Worm (Caenorhabditis elegans) whole organism, L3 larva: Measurements from ENCODE around the gene ZK54.3.

Experiments
- R02D3.7 ChIP-seq: fragments of 150-350 bp; optimal IDR thresholded peaks from 2 replicates; lab custom pipeline; 2014; ENCODE audit warnings: missing biosample characterization, missing genetic modification characterization
- ZK546.5 ChIP-seq: sonication (generic microtip); optimal IDR thresholded peaks from 2 replicates; lab custom pipeline; 2017; ENCODE audit warnings: missing biosample characterization, missing genetic modification characterization
- aly-2 ChIP-seq: fragments of 150-350 bp; optimal IDR thresholded peaks from 2 replicates; lab custom pipeline; 2014; ENCODE audit warnings: missing biosample characterization, missing genetic modification characterization
- ama-1 ChIP-seq: fragments of 150-350 bp; optimal IDR thresholded peaks from 2 replicates; lab custom pipeline; 2018
- ceh-16 ChIP-seq: sonication (generic microtip); optimal IDR thresholded peaks from 2 replicates; lab custom pipeline; 2017; ENCODE audit warnings: missing biosample characterization, missing genetic modification characterization
- ceh-28 ChIP-seq: fragments of 150-350 bp; optimal IDR thresholded peaks from 2 replicates; lab custom pipeline; 2014; ENCODE audit warnings: missing biosample characterization, missing genetic modification reagents, missing genetic modification characterization
- ceh-82 ChIP-seq: fragments of 150-350 bp; optimal IDR thresholded peaks from 2 replicates; lab custom pipeline; 2014; ENCODE audit warnings: missing biosample characterization, missing genetic modification characterization
- daf-12 ChIP-seq: fragments of 150-350 bp; optimal IDR thresholded peaks from 2 replicates; lab custom pipeline; 2014; ENCODE audit warnings: missing biosample characterization, missing genetic modification reagents, missing genetic modification characterization
- egl-27 ChIP-seq: sonication (generic microtip); optimal IDR thresholded peaks from 4 replicates; lab custom pipeline; 2017; ENCODE audit warnings: missing biosample characterization, missing genetic modification reagents, missing genetic modification characterization
- egl-5 ChIP-seq: fragments of 150-350 bp; optimal IDR thresholded peaks from 2 replicates; lab custom pipeline; 2017; ENCODE audit warnings: missing biosample characterization, missing genetic modification reagents, missing genetic modification characterization, inconsistent platforms
- elt-1 ChIP-seq: fragments of 150-350 bp; optimal IDR thresholded peaks from 2 replicates; lab custom pipeline; 2014; ENCODE audit warnings: missing biosample characterization, missing genetic modification characterization
- elt-2 ChIP-seq: sonication (generic microtip); optimal IDR thresholded peaks from 2 replicates; lab custom pipeline; 2016; ENCODE audit warnings: missing genetic modification reagents, mild to moderate bottlenecking, missing genetic modification characterization, missing compliant biosample characterization
- elt-3 ChIP-seq, 3 experiments: fragments of 150-350 bp in 1 of 3; sonication (generic microtip) in 2 of 3; optimal IDR thresholded peaks; 2 replicates in 2 of 3; 4 replicates in 1 of 3; lab custom pipeline; 2014 to 2017; ENCODE audit warnings: missing biosample characterization in 3 of 3, missing genetic modification characterization in 3 of 3
- eor-1 ChIP-seq, 2 experiments: fragments of 150-350 bp; optimal IDR thresholded peaks; 2 replicates each; lab custom pipeline; 2014 to 2018; ENCODE audit warnings: missing biosample characterization in 2 of 2, missing genetic modification characterization in 2 of 2
- fkh-10 ChIP-seq: sonication (generic microtip); optimal IDR thresholded peaks from 2 replicates; lab custom pipeline; 2017; ENCODE audit warnings: missing biosample characterization, missing genetic modification reagents, missing genetic modification characterization
- fkh-2 ChIP-seq: fragments of 150-350 bp; optimal IDR thresholded peaks from 2 replicates; lab custom pipeline; 2014; ENCODE audit warnings: missing biosample characterization, missing genetic modification reagents, missing genetic modification characterization
- fos-1 ChIP-seq: fragments of 150-350 bp; optimal IDR thresholded peaks from 2 replicates; lab custom pipeline; 2014; ENCODE audit warnings: missing biosample characterization, missing genetic modification characterization
- hmg-11 ChIP-seq: sonication (generic microtip); optimal IDR thresholded peaks from 2 replicates; lab custom pipeline; 2016; ENCODE audit warnings: missing genetic modification characterization, missing compliant biosample characterization
- jun-1 ChIP-seq: fragments of 150-350 bp; optimal IDR thresholded peaks from 2 replicates; lab custom pipeline; 2014; ENCODE audit warnings: missing biosample characterization, missing genetic modification reagents, missing genetic modification characterization
- lin-15B ChIP-seq: fragments of 150-350 bp; optimal IDR thresholded peaks from 2 replicates; lab custom pipeline; 2014; ENCODE audit warnings: missing biosample characterization, missing genetic modification characterization
- lin-39 ChIP-seq: fragments of 150-350 bp; optimal IDR thresholded peaks from 2 replicates; lab custom pipeline; 2018; ENCODE audit warnings: missing biosample characterization, missing genetic modification reagents, missing genetic modification characterization
- mdl-1 ChIP-seq: fragments of 150-350 bp; optimal IDR thresholded peaks from 2 replicates; lab custom pipeline; 2014; ENCODE audit warnings: missing biosample characterization, missing genetic modification characterization
- mml-1 ChIP-seq: fragments of 150-350 bp; sonication (generic microtip); optimal IDR thresholded peaks from 3 replicates; lab custom pipeline; 2014; ENCODE audit warnings: missing biosample characterization, missing genetic modification characterization
- nfya-1 ChIP-seq: sonication (generic microtip); optimal IDR thresholded peaks from 2 replicates; lab custom pipeline; 2017; ENCODE audit warnings: missing genetic modification characterization, mild to moderate bottlenecking, missing compliant biosample characterization, antibody characterized with exemption, moderate library complexity; ENCODE audit not compliant: insufficient read depth
- nhr-11 ChIP-seq: fragments of 150-350 bp; optimal IDR thresholded peaks from 2 replicates; lab custom pipeline; 2014; ENCODE audit warnings: missing biosample characterization, missing genetic modification characterization
- nhr-12 ChIP-seq: fragments of 150-350 bp; optimal IDR thresholded peaks from 2 replicates; lab custom pipeline; 2014; ENCODE audit warnings: missing biosample characterization, missing genetic modification characterization
- nhr-23 ChIP-seq: fragments of 150-350 bp; optimal IDR thresholded peaks from 2 replicates; lab custom pipeline; 2014; ENCODE audit warnings: missing biosample characterization, missing genetic modification reagents, missing genetic modification characterization
- nhr-237 ChIP-seq: fragments of 150-350 bp; optimal IDR thresholded peaks from 2 replicates; lab custom pipeline; 2014; ENCODE audit warnings: missing biosample characterization, missing genetic modification characterization
- nhr-25 ChIP-seq: sonication (generic microtip); optimal IDR thresholded peaks from 2 replicates; lab custom pipeline; 2017; ENCODE audit warnings: missing biosample characterization, missing genetic modification characterization
- nhr-28 ChIP-seq: fragments of 150-350 bp; optimal IDR thresholded peaks from 2 replicates; lab custom pipeline; 2014; ENCODE audit warnings: missing biosample characterization, missing genetic modification characterization
- nhr-67 ChIP-seq: fragments of 150-350 bp; optimal IDR thresholded peaks from 2 replicates; lab custom pipeline; 2014; ENCODE audit warnings: missing biosample characterization, missing genetic modification characterization
- nhr-76 ChIP-seq: fragments of 150-350 bp; sonication (generic microtip); optimal IDR thresholded peaks from 5 replicates; lab custom pipeline; 2014; ENCODE audit warnings: missing biosample characterization, missing genetic modification characterization
- nhr-77 ChIP-seq: fragments of 150-350 bp; optimal IDR thresholded peaks from 2 replicates; lab custom pipeline; 2014; ENCODE audit warnings: missing biosample characterization, missing genetic modification characterization
- pha-4 ChIP-seq: fragments of 150-350 bp; optimal IDR thresholded peaks from 2 replicates; lab custom pipeline; 2014; ENCODE audit warnings: missing biosample characterization, missing genetic modification reagents, missing genetic modification characterization
- pqm-1 ChIP-seq: fragments of 150-350 bp; optimal IDR thresholded peaks from 2 replicates; lab custom pipeline; 2017; ENCODE audit warnings: missing biosample characterization, missing genetic modification characterization, inconsistent platforms
- skn-1 ChIP-seq: fragments of 150-350 bp; optimal IDR thresholded peaks from 2 replicates; lab custom pipeline; 2014; ENCODE audit warnings: missing biosample characterization, missing genetic modification characterization
- snpc-4 ChIP-seq: fragments of 150-350 bp; optimal IDR thresholded peaks from 2 replicates; lab custom pipeline; 2014; ENCODE audit warnings: missing biosample characterization, missing genetic modification characterization
- tbx-2 ChIP-seq: sonication (generic microtip); optimal IDR thresholded peaks from 2 replicates; lab custom pipeline; 2016; ENCODE audit warnings: mild to moderate bottlenecking, missing genetic modification characterization, missing compliant biosample characterization
- unc-39 ChIP-seq: sonication (generic microtip); optimal IDR thresholded peaks from 4 replicates; lab custom pipeline; 2017; ENCODE audit warnings: missing biosample characterization, missing genetic modification characterization
- unc-62 ChIP-seq: fragments of 150-350 bp; sonication (generic microtip); optimal IDR thresholded peaks from 4 replicates; lab custom pipeline; 2014; ENCODE audit warnings: missing biosample characterization, missing genetic modification reagents, missing genetic modification characterization
- zag-1 ChIP-seq: fragments of 150-350 bp; optimal IDR thresholded peaks from 2 replicates; lab custom pipeline; 2014; ENCODE audit warnings: missing biosample characterization, missing genetic modification characterization
- ztf-11 ChIP-seq: fragments of 150-350 bp; optimal IDR thresholded peaks from 2 replicates; lab custom pipeline; 2014; ENCODE audit warnings: missing biosample characterization, missing genetic modification characterization
- ztf-4 ChIP-seq: fragments of 150-350 bp; optimal IDR thresholded peaks from 2 replicates; lab custom pipeline; 2014; ENCODE audit warnings: missing biosample characterization, missing genetic modification characterization

ZK54.3 gene

ce11 chrX:17451410-17451809 lies 15.4 kb downstream of the ZK54.3 start, which contains the start of gene C36E6.2 (continued):
- TF ChIP-seq nhr-25 (peak; percentile 81), fkh-2 (tag; lab: Kevin White, UChicago) (no peak), nhr-77 (no peak), mdl-1 (tag; lab: Kevin White, UChicago) (peak; percentile 98), ceh-16 (tag; lab: Kevin White, UChicago) (no peak), fos-1 (tag; lab: Kevin White, UChicago) (no peak), R02D3.7 (no peak), mml-1 (no peak), nfya-1 (tag; lab: Kevin White, UChicago) (peak; percentile 77), fkh-10 (GFP tag; lab: Kevin White, UChicago) (no peak), lin-39 (tag; lab: Kevin White, UChicago) (peak; percentile 69), unc-39 (tag; lab: Kevin White, UChicago) (no peak), nhr-23 (peak; percentile 74)

ce11 chrX:17438386-17438785 lies 28.4 kb downstream of the ZK54.3 start, which contains the start of gene C36E6.8:
C36E6.8 (plus strand) TSS chrX:17438686.
- TF ChIP-seq unc-39 (tag; lab: Kevin White, UChicago) (no peak), nhr-67 (tag; lab: Kevin White, UChicago) (no peak), nhr-28 (tag; lab: Kevin White, UChicago) (no peak), R02D3.7 (no peak), nhr-11 (tag; lab: Kevin White, UChicago) (no peak)

DNA sequence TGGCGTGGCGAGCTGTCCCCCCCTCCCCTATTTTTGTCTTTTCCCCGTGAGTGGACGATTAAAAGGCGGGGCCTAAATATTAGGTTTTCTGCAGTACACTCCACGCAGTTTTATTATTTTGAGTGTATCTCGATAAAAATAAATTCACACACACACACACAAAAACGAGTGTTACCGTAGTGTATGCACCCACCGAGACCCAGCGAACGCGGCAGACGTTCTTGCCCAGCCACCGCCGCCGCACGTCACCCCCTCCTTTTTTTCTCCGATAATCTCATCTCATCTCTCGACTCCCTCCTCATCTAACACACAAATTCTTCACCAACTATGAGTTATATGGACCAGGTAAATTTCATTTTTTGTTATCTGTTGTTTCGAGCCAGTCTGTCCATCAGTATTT lies 32.6 kb downstream of the ZK54.3 start, which contains the start of gene fubl-3:
fubl-3 (plus strand) TSS at position 212 of the 400 bp plus-strand sequence.
- TF ChIP-seq lin-39 (tag; lab: Kevin White, UChicago) (peak; percentile 55), skn-1 (tag; lab: Kevin White, UChicago) (peak; percentile 11), pha-4 (tag; lab: Kevin White, UChicago) (peak; percentile 23), elt-1 (peak; percentile 1), nhr-23 (peak; percentile 14), nhr-25 (peak; percentile 7), nfya-1 (tag; lab: Kevin White, UChicago) (peak; percentile 82), daf-12 (no peak), elt-3 (tag; optimal IDR thresholded peaks at IDR 0.05; lab: Kevin White, UChicago) (no peak), snpc-4 (tag; lab: Kevin White, UChicago) (peak; percentile 72), lin-15B (tag; lab: Kevin White, UChicago) (peak; percentile 27), elt-2 (tag; lab: Kevin White, UChicago) (peak; percentile 27), jun-1 (tag; lab: Kevin White, UChicago) (no peak)

DNA sequence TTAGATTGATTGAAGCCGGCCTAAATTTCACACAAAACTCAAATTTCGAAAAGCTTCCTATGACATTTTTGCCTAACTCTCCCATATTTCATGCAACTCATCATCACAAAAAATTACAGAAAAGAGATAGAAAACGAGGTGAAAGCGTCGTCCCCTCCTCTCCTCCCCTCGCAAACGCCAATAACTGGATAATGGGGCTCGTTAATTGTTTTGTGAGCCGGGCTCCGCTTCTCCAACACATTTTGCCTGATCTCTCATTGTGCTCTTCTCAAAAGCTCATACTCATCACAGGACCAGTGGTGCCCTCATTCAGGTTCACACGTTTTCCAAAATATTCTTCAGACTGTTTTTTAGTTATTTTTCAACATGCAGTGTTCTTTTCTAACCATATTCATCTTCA lies 38.0 kb downstream of the ZK54.3 start, which contains the start of gene pbo-6:
pbo-6 (plus strand) TSS at position 240 of the 400 bp plus-strand sequence.
- TF ChIP-seq egl-5, result peak; percentile 91
- TF ChIP-seq ceh-16 (tag; lab: Kevin White, UChicago), result no peak
- no peak for TF ChIP-seq tbx-2
- TF ChIP-seq nhr-12 (tag; lab: Kevin White, UChicago), result no peak
- TF ChIP-seq ZK546.5, result no peak
- TF ChIP-seq, all 47 proteins: peak for 1

ce11 chrX:17427778-17428177 lies 39.0 kb downstream of the ZK54.3 start:
- TF ChIP-seq aly-2 (no peak), lin-39 (tag; lab: Kevin White, UChicago) (no peak), hmg-11 (tag; lab: Kevin White, UChicago) (no peak), tbx-2 (no peak), nhr-67 (tag; lab: Kevin White, UChicago) (no peak), eor-1 (tag; optimal IDR thresholded peaks at IDR 0.05; lab: Kevin White, UChicago) (no peak), jun-1 (tag; lab: Kevin White, UChicago) (no peak), nfya-1 (tag; lab: Kevin White, UChicago) (peak; percentile 25), ZK546.5 (no peak), snpc-4 (tag; lab: Kevin White, UChicago) (no peak), ama-1 (lab: Kevin White, UChicago) (no peak), nhr-237 (tag; lab: Kevin White, UChicago) (no peak), daf-12 (no peak), fos-1 (tag; lab: Kevin White, UChicago) (no peak), pqm-1 (tag; lab: Kevin White, UChicago) (no peak), ztf-4 (tag; lab: Kevin White, UChicago) (no peak), skn-1 (tag; lab: Kevin White, UChicago) (no peak), fkh-2 (tag; lab: Kevin White, UChicago) (no peak), nhr-28 (tag; lab: Kevin White, UChicago) (no peak), fkh-10 (GFP tag; lab: Kevin White, UChicago) (no peak), ceh-28 (tag; lab: Kevin White, UChicago) (no peak), egl-27 (no peak), mml-1 (no peak), ztf-11 (tag; lab: Kevin White, UChicago) (no peak), lin-15B (tag; lab: Kevin White, UChicago) (no peak), elt-3 (tag; optimal IDR thresholded peaks at IDR 0.05; lab: Kevin White, UChicago) (peak in 1 of 3 experiments; percentile 25), nhr-12 (tag; lab: Kevin White, UChicago) (no peak), ceh-82 (tag; lab: Kevin White, UChicago) (no peak), R02D3.7 (no peak), zag-1 (tag; lab: Kevin White, UChicago) (no peak), unc-62 (GFP tag; lab: Kevin White, UChicago) (peak; percentile 55), nhr-76 (tag; lab: Kevin White, UChicago) (no peak), elt-1 (peak; percentile 94), pha-4 (tag; lab: Kevin White, UChicago) (no peak)
